In the genomic region with DNA sequence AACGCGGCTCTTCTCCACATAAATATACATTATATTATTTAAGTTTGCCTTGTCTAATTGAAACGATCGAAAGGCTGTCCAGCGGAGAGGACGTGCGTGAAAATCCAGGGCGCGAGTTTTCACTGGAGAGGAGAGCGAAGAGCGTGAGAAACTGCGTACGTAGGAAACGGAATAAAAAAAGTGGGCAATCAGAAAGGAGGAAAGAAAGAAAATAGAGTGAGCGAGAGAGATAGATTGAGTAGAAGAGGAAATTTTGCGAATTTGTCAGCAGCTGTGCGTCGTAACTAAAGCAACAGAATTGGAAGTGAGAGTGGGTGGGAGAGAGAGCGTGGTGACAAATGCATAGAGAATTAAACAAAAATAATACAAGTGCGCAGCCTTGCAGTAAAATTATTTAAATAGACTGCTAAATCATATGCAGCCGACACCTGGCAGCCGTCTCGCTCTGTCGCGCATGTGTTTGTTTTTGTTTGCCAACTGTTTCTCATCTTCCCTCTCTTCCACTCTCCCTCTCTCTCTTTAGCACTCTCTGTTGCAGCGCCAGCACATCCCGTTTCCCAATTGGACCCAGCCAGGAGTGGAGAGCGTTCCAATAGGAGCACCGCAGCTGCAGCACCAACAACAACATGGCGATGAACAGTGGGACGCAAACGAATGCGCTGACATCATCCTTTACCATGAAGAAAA, we compare ENCODE assay signal across 2 fruit fly cellular contexts.
TF ChIP-seq lines count a peak whose summit lies in the region.

No protein-coding gene starts in this region.

TF ChIP-seq in whole organism, embryonic, 481 proteins besides CTCF, POLR2A, EP300 and RAD21 (continued from another document and continues in another):
- TF ChIP-seq unpg (GFP tag; optimal IDR thresholded peaks at IDR 0.05; lab: Kevin White, UChicago) (no peak), CG4360 (GFP tag; IDR thresholded peaks at IDR 0.05; lab: Robert Waterston, UW) (peak; percentile 91), ro (GFP tag; IDR thresholded peaks at IDR 0.05; lab: Robert Waterston, UW) (no peak), ssp (GFP tag; IDR thresholded peaks at IDR 0.05; lab: Robert Waterston, UW) (no peak), CG13424 (tag; optimal IDR thresholded peaks at IDR 0.05; lab: Kevin White, UChicago) (no peak), Hmr (GFP tag; optimal IDR thresholded peaks at IDR 0.05; lab: Kevin White, UChicago) (no peak), H15 (GFP tag; IDR thresholded peaks at IDR 0.05; lab: Robert Waterston, UW) (no peak), CG10147 (GFP tag; optimal IDR thresholded peaks at IDR 0.05; lab: Kevin White, UChicago) (no peak), tll (GFP tag; optimal IDR thresholded peaks at IDR 0.05; lab: Kevin White, UChicago) (peak in 1 of 2 experiments; percentile 71), vfl (GFP tag; optimal IDR thresholded peaks at IDR 0.05; lab: Kevin White, UChicago) (no peak), Six4 (GFP tag; optimal IDR thresholded peaks at IDR 0.05; lab: Kevin White, UChicago) (no peak), B-H1 (GFP tag; IDR thresholded peaks at IDR 0.05; lab: Robert Waterston, UW) (no peak), corto (GFP tag; optimal IDR thresholded peaks at IDR 0.05; lab: Kevin White, UChicago) (no peak), jumu (GFP tag; optimal IDR thresholded peaks at IDR 0.05; lab: Kevin White, UChicago) (no peak), crol (GFP tag; IDR thresholded peaks at IDR 0.05; lab: Robert Waterston, UW) (peak; percentile 27; the same call in 1 of the 2 replicates), BEAF-32 (GFP tag; optimal IDR thresholded peaks at IDR 0.05; lab: Kevin White, UChicago) (no peak), CG11723 (GFP tag; optimal IDR thresholded peaks at IDR 0.05; lab: Kevin White, UChicago) (no peak), CG6175 (GFP tag; IDR thresholded peaks at IDR 0.05; lab: Robert Waterston, UW) (no peak), en (GFP tag; optimal IDR thresholded peaks at IDR 0.05; lab: Kevin White, UChicago) (no peak), Bteb2 (GFP tag; optimal IDR thresholded peaks at IDR 0.05; lab: Kevin White, UChicago) (no peak), sens (GFP tag; lab: Kevin White, UChicago) (no peak), CG4617 (GFP tag; optimal IDR thresholded peaks at IDR 0.05; lab: Kevin White, UChicago; ENCODE audit: borderline replicate concordance) (peak; percentile 30), nom (GFP tag; optimal IDR thresholded peaks at IDR 0.05; lab: Kevin White, UChicago) (peak; percentile 22), gce (GFP tag; IDR thresholded peaks at IDR 0.05; lab: Robert Waterston, UW) (no peak), sqz (GFP tag; optimal IDR thresholded peaks at IDR 0.05; lab: Kevin White, UChicago) (peak; percentile 43), Hsf (GFP tag; optimal IDR thresholded peaks at IDR 0.05; lab: Kevin White, UChicago) (no peak), Dek (tag; optimal IDR thresholded peaks at IDR 0.05; lab: Kevin White, UChicago) (no peak), CG12769 (tag; optimal IDR thresholded peaks at IDR 0.05; lab: Kevin White, UChicago) (peak; percentile 72), CG1647 (GFP tag; optimal IDR thresholded peaks at IDR 0.05; lab: Kevin White, UChicago) (no peak), ac (GFP tag; optimal IDR thresholded peaks at IDR 0.05; lab: Kevin White, UChicago) (no peak), Ada2b (GFP tag; IDR thresholded peaks at IDR 0.05; lab: Robert Waterston, UW) (no peak), fd3F (GFP tag; optimal IDR thresholded peaks at IDR 0.05; lab: Kevin White, UChicago) (no peak), Blimp-1 (GFP tag; optimal IDR thresholded peaks at IDR 0.05; lab: Kevin White, UChicago) (no peak), CG1024 (GFP tag; IDR thresholded peaks at IDR 0.05; lab: Robert Waterston, UW) (no peak), al (GFP tag; IDR thresholded peaks at IDR 0.05; lab: Robert Waterston, UW) (no peak), yki (optimal IDR thresholded peaks at IDR 0.05; lab: Kevin White, UChicago) (peak; percentile 43), cas (GFP tag; IDR thresholded peaks at IDR 0.05; lab: Robert Waterston, UW) (no peak), HLH54F (GFP tag; optimal IDR thresholded peaks at IDR 0.05; lab: Kevin White, UChicago) (no peak), abd-A (tag; optimal IDR thresholded peaks at IDR 0.05; lab: Kevin White, UChicago) (no peak), Tbp (GFP tag; optimal IDR thresholded peaks at IDR 0.05; lab: Kevin White, UChicago) (no peak), CG18262 (tag; optimal IDR thresholded peaks at IDR 0.05; lab: Kevin White, UChicago) (no peak), kah (GFP tag; optimal IDR thresholded peaks at IDR 0.05; lab: Kevin White, UChicago) (peak; percentile 9), CG2120 (GFP tag; optimal IDR thresholded peaks at IDR 0.05; lab: Kevin White, UChicago) (no peak), danr (GFP tag; IDR thresholded peaks at IDR 0.05; lab: Robert Waterston, UW) (no peak), cato (GFP tag; optimal IDR thresholded peaks at IDR 0.05; lab: Kevin White, UChicago; ENCODE audit: borderline replicate concordance) (no peak), CG11398 (GFP tag; optimal IDR thresholded peaks at IDR 0.05; lab: Kevin White, UChicago) (no peak), TFAM (GFP tag; optimal IDR thresholded peaks at IDR 0.05; lab: Kevin White, UChicago) (no peak), CG17361 (GFP tag; IDR thresholded peaks at IDR 0.05; lab: Robert Waterston, UW) (no peak), Adf1 (GFP tag; IDR thresholded peaks at IDR 0.05; lab: Robert Waterston, UW) (no peak), CG30431 (GFP tag; optimal IDR thresholded peaks at IDR 0.05; lab: Kevin White, UChicago) (no peak), ftz-f1 (GFP tag; optimal IDR thresholded peaks at IDR 0.05; lab: Kevin White, UChicago) (no peak), wek (GFP tag; optimal IDR thresholded peaks at IDR 0.05; lab: Kevin White, UChicago) (no peak), tup (GFP tag; optimal IDR thresholded peaks at IDR 0.05; lab: Kevin White, UChicago) (no peak), insv (GFP tag; optimal IDR thresholded peaks at IDR 0.05; lab: Kevin White, UChicago) (peak; percentile 93 to 97), YL-1 (GFP tag; optimal IDR thresholded peaks at IDR 0.05; lab: Kevin White, UChicago) (peak; percentile 40), Nf-YB (GFP tag; optimal IDR thresholded peaks at IDR 0.05; lab: Kevin White, UChicago) (peak; percentile 67), CG9609 (GFP tag; optimal IDR thresholded peaks at IDR 0.05; lab: Kevin White, UChicago) (no peak), CG10543 (GFP tag; optimal IDR thresholded peaks at IDR 0.05; lab: Kevin White, UChicago) (no peak), nau (GFP tag; optimal IDR thresholded peaks at IDR 0.05; lab: Kevin White, UChicago) (peak; percentile 27), D (optimal IDR thresholded peaks at IDR 0.05; lab: Kevin White, UChicago) (peak; percentile 14), D (GFP tag; optimal IDR thresholded peaks at IDR 0.05; lab: Kevin White, UChicago) (no peak), CG6854 (GFP tag; optimal IDR thresholded peaks at IDR 0.05; lab: Kevin White, UChicago) (no peak), NFAT (GFP tag; IDR thresholded peaks at IDR 0.05; lab: Robert Waterston, UW) (no peak), CG10209 (GFP tag; optimal IDR thresholded peaks at IDR 0.05; lab: Kevin White, UChicago) (no peak), CG4404 (GFP tag; IDR thresholded peaks at IDR 0.05; lab: Robert Waterston, UW) (no peak)

TF ChIP-seq in whole organism, prepupa, 60 proteins besides CTCF, POLR2A, EP300 and RAD21 (continued from another document):
- TF ChIP-seq ss (GFP tag; optimal IDR thresholded peaks at IDR 0.05; lab: Kevin White, UChicago) = peak; percentile 40
